Fruit fly (Drosophila melanogaster): ENCODE results near the gene CG33966.
"Not testable (repeated sequence)": the region's sequence is repeated elsewhere in the genome, so short reads cannot be mapped to it uniquely, and the experiment has no call there.

Gene CG33966

dm6 chr3L:1218596-1218995 lies 15.3 kb upstream of the CG33966 start, which contains the start of gene LysP:
LysP (minus strand) TSS chr3L:1218696.
- TF ChIP-seq Crg-1 (GFP tag; optimal IDR thresholded peaks at IDR 0.05) = no peak
- TF ChIP-seq Hr96 (GFP tag; optimal IDR thresholded peaks at IDR 0.05) = no peak
- TF ChIP-seq Clk (GFP tag; optimal IDR thresholded peaks at IDR 0.05) = no peak
- TF ChIP-seq cic (GFP tag; optimal IDR thresholded peaks at IDR 0.05) = no peak
- no peak for TF ChIP-seq toe (GFP tag; optimal IDR thresholded peaks at IDR 0.05)
- TF ChIP-seq CG7101 (tag; optimal IDR thresholded peaks at IDR 0.05) = no peak
- TF ChIP-seq CG7045 (GFP tag; optimal IDR thresholded peaks at IDR 0.05) = no peak
- no peak for TF ChIP-seq bab1 (GFP tag; optimal IDR thresholded peaks at IDR 0.05)
- no peak for TF ChIP-seq ovo (GFP tag; optimal IDR thresholded peaks at IDR 0.05)
- TF ChIP-seq pad (GFP tag; optimal IDR thresholded peaks at IDR 0.05) = no peak
- TF ChIP-seq CG33017 (tag; optimal IDR thresholded peaks at IDR 0.05) = no peak
- TF ChIP-seq CG14711 (tag; optimal IDR thresholded peaks at IDR 0.05) = no peak
- no peak for TF ChIP-seq kay (GFP tag; ENCODE audit: borderline replicate concordance)
- TF ChIP-seq CG5204 (GFP tag; optimal IDR thresholded peaks at IDR 0.05) = no peak
- no peak for TF ChIP-seq Mnt (GFP tag; optimal IDR thresholded peaks at IDR 0.05)
- no peak for TF ChIP-seq cnc (optimal IDR thresholded peaks at IDR 0.05)
- TF ChIP-seq tj (GFP tag; optimal IDR thresholded peaks at IDR 0.05) = no peak
- no peak for TF ChIP-seq CG11617 (GFP tag; optimal IDR thresholded peaks at IDR 0.05)
- TF ChIP-seq CG12768 (GFP tag; optimal IDR thresholded peaks at IDR 0.05) = no peak
- TF ChIP-seq CG1620 (GFP tag; optimal IDR thresholded peaks at IDR 0.05) = no peak

- no peak for TF ChIP-seq CG12768 (GFP tag; optimal IDR thresholded peaks at IDR 0.05)
- TF ChIP-seq Crg-1 (GFP tag; optimal IDR thresholded peaks at IDR 0.05) = no peak
- TF ChIP-seq CG5204 (GFP tag; optimal IDR thresholded peaks at IDR 0.05) = no peak
- TF ChIP-seq bab1 (GFP tag; optimal IDR thresholded peaks at IDR 0.05) = no peak
- no peak for TF ChIP-seq Mnt (GFP tag; optimal IDR thresholded peaks at IDR 0.05)
- no peak for TF ChIP-seq CG7101 (tag; optimal IDR thresholded peaks at IDR 0.05)
- no peak for TF ChIP-seq CG11617 (GFP tag; optimal IDR thresholded peaks at IDR 0.05)
- no peak for TF ChIP-seq cnc (optimal IDR thresholded peaks at IDR 0.05)
- no peak for TF ChIP-seq CG33017 (tag; optimal IDR thresholded peaks at IDR 0.05)
- no peak for TF ChIP-seq cic (GFP tag; optimal IDR thresholded peaks at IDR 0.05)
These were observed 6.6 kb upstream of the CG33966 start, which contains the start of gene LysS for dm6 chr3L:1227303-1227797. LysS (plus strand) TSS chr3L:1227747.

dm6 chr3L:1232582-1232981 lies 1.3 kb upstream of the CG33966 start, which contains the start of gene CG33965:
CG33965 (plus strand) TSS chr3L:1232882.
- TF ChIP-seq Clk (GFP tag; optimal IDR thresholded peaks at IDR 0.05) (no peak), cnc (optimal IDR thresholded peaks at IDR 0.05) (no peak), CG7045 (GFP tag; optimal IDR thresholded peaks at IDR 0.05) (no peak), kay (GFP tag; ENCODE audit: borderline replicate concordance) (no peak), tj (GFP tag; optimal IDR thresholded peaks at IDR 0.05) (no peak), CG33017 (tag; optimal IDR thresholded peaks at IDR 0.05) (no peak), Crg-1 (GFP tag; optimal IDR thresholded peaks at IDR 0.05) (no peak), Mnt (GFP tag; optimal IDR thresholded peaks at IDR 0.05) (no peak), CG12768 (GFP tag; optimal IDR thresholded peaks at IDR 0.05) (no peak), CG14711 (tag; optimal IDR thresholded peaks at IDR 0.05) (no peak), bab1 (GFP tag; optimal IDR thresholded peaks at IDR 0.05) (no peak), ovo (GFP tag; optimal IDR thresholded peaks at IDR 0.05) (no peak), CG11617 (GFP tag; optimal IDR thresholded peaks at IDR 0.05) (no peak)

- TF ChIP-seq tj (GFP tag; optimal IDR thresholded peaks at IDR 0.05) (no peak), toe (GFP tag; optimal IDR thresholded peaks at IDR 0.05) (no peak), kay (GFP tag; ENCODE audit: borderline replicate concordance) (no peak), bab1 (GFP tag; optimal IDR thresholded peaks at IDR 0.05) (no peak), Clk (GFP tag; optimal IDR thresholded peaks at IDR 0.05) (no peak), CG11617 (GFP tag; optimal IDR thresholded peaks at IDR 0.05) (no peak), Hr96 (GFP tag; optimal IDR thresholded peaks at IDR 0.05) (no peak), pad (GFP tag; optimal IDR thresholded peaks at IDR 0.05) (no peak)
These were observed 1.5 kb downstream of the CG33966 start, which contains the start of gene galene for dm6 chr3L:1235426-1235825. galene (plus strand) TSS chr3L:1235726.

dm6 chr3L:1238219-1238618 lies 4.3 kb downstream of the CG33966 start, which contains the start of gene CG9192:
CG9192 (minus strand) TSS chr3L:1238319.
- no peak for TF ChIP-seq CG1620 (GFP tag; optimal IDR thresholded peaks at IDR 0.05)

dm6 chr3L:1245810-1246209 lies 11.9 kb downstream of the CG33966 start, which contains the start of gene Klp61F:
Klp61F (minus strand) TSS chr3L:1245910.
- not testable (repeated sequence) for TF ChIP-seq CG14711 (tag; optimal IDR thresholded peaks at IDR 0.05); cnc (optimal IDR thresholded peaks at IDR 0.05); cic (GFP tag; optimal IDR thresholded peaks at IDR 0.05)

- not testable (repeated sequence) for TF ChIP-seq CG12768, Hr96, CG1620 (GFP tag; optimal IDR thresholded peaks at IDR 0.05)
These were observed 12.9 kb downstream of the CG33966 start, which contains the start of gene CG32318 for dm6 chr3L:1246823-1247222. CG32318 (minus strand) TSS chr3L:1246923.

All from whole organism, adult.